Worm (Caenorhabditis elegans): ENCODE results near the gene nhr-213.

ce11 chrV:15888751-15889150 lies 7.8 kb downstream of the nhr-213 start, which contains the start of gene cgt-1:
- TF ChIP-seq ets-7 (tag; optimal IDR thresholded peaks at IDR 0.05): no peak
- TF ChIP-seq ama-1 (optimal IDR thresholded peaks at IDR 0.05): no peak
- TF ChIP-seq scrt-1 (GFP tag; IDR thresholded peaks at IDR 0.05): no peak
- no peak for TF ChIP-seq B0310.2 (tag; optimal IDR thresholded peaks at IDR 0.05)
- no peak for TF ChIP-seq ceh-13 (GFP tag; optimal IDR thresholded peaks at IDR 0.05)
- no peak for TF ChIP-seq hmg-4 (GFP tag; optimal IDR thresholded peaks at IDR 0.05)
- TF ChIP-seq ceh-36 (tag; optimal IDR thresholded peaks at IDR 0.05): no peak
- no peak for TF ChIP-seq hmbx-1 (tag; optimal IDR thresholded peaks at IDR 0.05)
- TF ChIP-seq aly-1 (tag; optimal IDR thresholded peaks at IDR 0.05): no peak
